Fruit fly (Drosophila melanogaster) whole organism, adult: ENCODE results near the gene fru.

Experiments used
- CG11617 ChIP-seq: fragments of 200-800 bp; sonication (Bioruptor generic); optimal IDR thresholded peaks from 2 replicates; lab custom pipeline; 2017; ENCODE audit warnings: mild to moderate bottlenecking, missing biosample characterization, missing genetic modification reagents, missing genetic modification characterization
- CG14711 ChIP-seq: fragments of 200-800 bp; sonication (Bioruptor generic); optimal IDR thresholded peaks from 2 replicates; lab custom pipeline; 2018; ENCODE audit warnings: missing biosample characterization, mild to moderate bottlenecking, missing genetic modification characterization, moderate library complexity
- CG1620 ChIP-seq: fragments of 200-800 bp; sonication (Bioruptor generic); optimal IDR thresholded peaks from 2 replicates; lab custom pipeline; 2016; ENCODE audit warnings: missing biosample characterization, missing genetic modification characterization
- CG33017 ChIP-seq: fragments of 200-800 bp; sonication (Bioruptor generic); optimal IDR thresholded peaks from 2 replicates; lab custom pipeline; 2018; ENCODE audit warnings: missing biosample characterization, mild to moderate bottlenecking, missing genetic modification characterization, moderate library complexity
- CG7101 ChIP-seq: fragments of 200-800 bp; sonication (Bioruptor generic); optimal IDR thresholded peaks from 2 replicates; lab custom pipeline; 2018; ENCODE audit warnings: missing biosample characterization, mild to moderate bottlenecking, missing genetic modification characterization, moderate library complexity
- Clk ChIP-seq: fragments of 200-800 bp; sonication (Bioruptor generic); optimal IDR thresholded peaks from 2 replicates; lab custom pipeline; 2017; ENCODE audit warnings: missing biosample characterization, missing genetic modification characterization
- Crg-1 ChIP-seq: fragments of 200-800 bp; sonication (Bioruptor generic); optimal IDR thresholded peaks from 2 replicates; lab custom pipeline; 2016; ENCODE audit warnings: missing biosample characterization, missing genetic modification characterization
- Hr96 ChIP-seq: fragments of 200-800 bp; sonication (Bioruptor generic); optimal IDR thresholded peaks from 2 replicates; lab custom pipeline; 2016; ENCODE audit warnings: missing biosample characterization, missing genetic modification characterization
- bab1 ChIP-seq: fragments of 200-800 bp; sonication (Bioruptor generic); optimal IDR thresholded peaks from 3 replicates; lab custom pipeline; 2019; ENCODE audit warnings: missing biosample characterization, mild to moderate bottlenecking, missing genetic modification characterization, moderate library complexity
- cic ChIP-seq: fragments of 200-800 bp; sonication (Bioruptor generic); optimal IDR thresholded peaks from 2 replicates; lab custom pipeline; 2017; ENCODE audit warnings: missing biosample characterization, mild to moderate bottlenecking, missing genetic modification characterization, moderate library complexity
- cnc ChIP-seq, 2 experiments: fragments of >200 bp; optimal IDR thresholded peaks; 2 replicates each; lab custom pipeline; 2017
- kay ChIP-seq: fragments of 200-800 bp; sonication (Bioruptor generic); peaks from one replicate; lab custom pipeline; 2016; ENCODE audit warnings: missing biosample characterization, missing genetic modification characterization, borderline replicate concordance
- ovo ChIP-seq: fragments of 200-800 bp; sonication (Bioruptor generic); optimal IDR thresholded peaks from 2 replicates; lab custom pipeline; 2016; ENCODE audit warnings: missing biosample characterization, missing genetic modification characterization
- tj ChIP-seq: fragments of 200-800 bp; sonication (Bioruptor generic); optimal IDR thresholded peaks from 3 replicates; lab custom pipeline; 2017; ENCODE audit warnings: missing biosample characterization, mild to moderate bottlenecking, missing genetic modification characterization, moderate library complexity

- TF ChIP-seq cic (no peak), Crg-1 (no peak), CG14711 (tag; lab: Kevin White, UChicago) (no peak), Clk (GFP tag; lab: Kevin White, UChicago) (no peak), Hr96 (no peak), CG11617 (no peak), CG33017 (tag; lab: Kevin White, UChicago) (no peak), tj (no peak), cnc (optimal IDR thresholded peaks at IDR 0.05; lab: Kevin White, UChicago) (no peak), bab1 (GFP tag; lab: Kevin White, UChicago) (no peak), CG7101 (no peak), CG1620 (no peak), ovo (no peak), kay (no peak)
Measured at dm6 chr3R:18546972-18547371, 1.6 kb upstream of the fru start.
